Worm (Caenorhabditis elegans): ENCODE measurements around the gene ceh-34.

ceh-34 gene

DNA sequence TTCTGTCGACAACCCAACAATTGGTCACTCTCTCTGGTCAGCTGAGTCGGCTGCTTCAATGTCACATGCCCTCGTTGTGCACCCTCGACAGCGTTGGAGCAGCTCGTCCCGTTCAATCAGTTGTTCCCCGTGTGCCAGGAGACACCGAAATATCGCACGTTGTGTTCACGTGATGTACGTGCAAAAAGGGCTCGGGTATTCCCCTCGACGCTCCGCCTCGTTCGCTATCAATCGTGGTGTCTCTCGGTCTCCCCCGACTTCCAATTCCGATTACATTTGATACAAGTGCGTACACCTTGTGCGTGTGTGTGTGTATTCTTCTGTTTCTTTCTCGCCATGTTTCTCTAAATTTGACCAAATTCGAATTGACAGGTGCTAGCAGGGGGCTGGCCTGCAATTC is 47.9 kb downstream of the ceh-34 start:
- TF ChIP-seq unc-62 (GFP tag; optimal IDR thresholded peaks at IDR 0.05): no peak

DNA sequence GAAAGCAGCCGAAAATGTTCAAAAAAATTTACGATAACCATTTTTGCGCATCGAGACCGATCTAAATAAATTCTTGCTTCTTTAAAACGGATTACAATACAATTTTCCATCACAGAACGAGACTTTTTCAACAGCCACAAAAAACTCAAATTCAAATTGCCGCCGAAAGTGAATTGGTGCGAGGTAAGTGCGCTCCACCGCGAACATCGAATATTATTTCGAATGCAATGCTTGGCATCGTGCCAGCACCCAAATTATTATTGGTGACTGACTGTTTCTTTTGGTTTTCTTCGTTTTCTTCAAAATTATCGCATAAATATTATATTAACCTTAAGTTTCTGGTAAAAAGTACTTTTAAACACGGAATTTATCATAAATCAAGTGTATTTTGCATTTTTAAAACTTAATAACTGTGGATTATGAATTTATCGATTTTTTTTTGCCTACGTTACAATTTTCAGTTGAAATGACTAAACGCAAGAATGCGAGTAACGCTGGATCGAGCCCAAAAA is 50.3 kb downstream of the ceh-34 start, which contains the start of gene penr-1:
Gene penr-1 (plus strand): TSS at position 462 of the 512 bp plus-strand sequence.
- TF ChIP-seq unc-62 (GFP tag; optimal IDR thresholded peaks at IDR 0.05): no peak

DNA sequence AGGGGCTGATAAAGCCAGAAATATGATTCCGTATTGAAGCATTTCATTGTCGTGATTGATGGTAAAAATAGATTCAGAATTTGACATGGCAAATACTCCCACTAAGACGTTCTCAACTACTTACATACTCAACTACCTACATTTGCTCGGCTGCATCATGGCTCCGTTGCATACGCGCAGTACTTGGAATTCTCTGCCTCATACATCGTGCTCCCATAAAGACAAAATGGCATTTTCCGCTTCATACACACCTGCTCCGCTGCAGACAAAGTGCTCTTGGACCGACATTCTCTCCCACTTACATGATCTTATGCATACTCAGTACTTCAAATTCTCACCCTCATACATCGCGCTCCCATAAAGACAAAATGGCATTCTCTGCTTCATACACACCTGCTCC is 53.8 kb downstream of the ceh-34 start, which contains the start of the genes srt-69 and B0238.12:
Gene srt-69 (minus strand): TSS at position 101 of the 400 bp plus-strand sequence.
Gene B0238.12 (plus strand): TSS at position 264 of the 400 bp plus-strand sequence.
- no peak for TF ChIP-seq unc-62 (GFP tag; optimal IDR thresholded peaks at IDR 0.05)
